Worm (Caenorhabditis elegans) whole organism, L4 larva: ENCODE results near the gene srt-11.

ENCODE experiments used
- D1046.2 ChIP-seq: fragments of 200-800 bp; sonication (Bioruptor generic); IDR thresholded peaks from 2 replicates; pipeline ENCODE4 v1.3.6; 2022; ENCODE audit warnings: missing genetic modification characterization, missing compliant biosample characterization
- F10B5.3 ChIP-seq: sonication (generic microtip); optimal IDR thresholded peaks from 2 replicates; lab custom pipeline; 2016; ENCODE audit warnings: mild to moderate bottlenecking, missing genetic modification characterization, missing compliant biosample characterization
- F26F4.8 ChIP-seq: fragments of 200-800 bp; sonication (Bioruptor generic); conservative IDR thresholded peaks from 2 replicates; pipeline ENCODE4 v1.3.6; 2022; ENCODE audit warnings: missing genetic modification characterization, missing compliant biosample characterization
- F44E2.7 ChIP-seq: fragments of 200-800 bp; sonication (Bioruptor generic); IDR thresholded peaks from 2 replicates; pipeline ENCODE4 v2.1.2; 2022; ENCODE audit warnings: missing genetic modification characterization, missing compliant biosample characterization
- F49E8.2 ChIP-seq: sonication (generic microtip); optimal IDR thresholded peaks from 2 replicates; lab custom pipeline; 2016; ENCODE audit warnings: missing compliant biosample characterization, mild to moderate bottlenecking, missing genetic modification characterization, borderline replicate concordance
- T26A8.4 ChIP-seq: fragments of 200-800 bp; sonication (Bioruptor generic); IDR thresholded peaks from 2 replicates; pipeline ENCODE4 v1.3.6; 2022; ENCODE audit warnings: missing genetic modification characterization, missing compliant biosample characterization
- ZK337.2 ChIP-seq: fragments of 200-800 bp; sonication (Bioruptor generic); IDR thresholded peaks from 2 replicates; pipeline ENCODE4 v1.3.6; 2022; ENCODE audit warnings: missing genetic modification reagents, missing genetic modification characterization, missing compliant biosample characterization
- ZK546.5 ChIP-seq, 2 experiments: sonication (generic microtip); optimal IDR thresholded peaks; 2 replicates each; lab custom pipeline; 2017; ENCODE audit warnings: missing biosample characterization in 2 of 2, missing genetic modification characterization in 2 of 2
- attf-4 ChIP-seq: sonication (generic microtip); optimal IDR thresholded peaks from 3 replicates; lab custom pipeline; 2017; ENCODE audit warnings: missing biosample characterization, missing genetic modification characterization
- ceh-20 ChIP-seq: fragments of 200-800 bp; sonication (Bioruptor generic); IDR thresholded peaks from 2 replicates; pipeline ENCODE4 v1.3.6; 2022; ENCODE audit warnings: missing genetic modification reagents, missing genetic modification characterization, missing compliant biosample characterization
- ceh-28 ChIP-seq: fragments of 150-350 bp; optimal IDR thresholded peaks from 2 replicates; lab custom pipeline; 2014; ENCODE audit warnings: missing biosample characterization, missing genetic modification reagents, missing genetic modification characterization
- ceh-62 ChIP-seq: sonication (generic microtip); optimal IDR thresholded peaks from 2 replicates; lab custom pipeline; 2017; ENCODE audit warnings: missing biosample characterization, missing genetic modification characterization
- ces-1 ChIP-seq: fragments of 150-350 bp; sonication (generic microtip); optimal IDR thresholded peaks from 4 replicates; lab custom pipeline; 2014; ENCODE audit warnings: missing biosample characterization, missing genetic modification reagents, missing genetic modification characterization
- ctbp-1 ChIP-seq: fragments of 200-800 bp; sonication (Bioruptor generic); IDR thresholded peaks from 2 replicates; pipeline ENCODE4 v1.3.6; 2022; ENCODE audit warnings: missing genetic modification reagents, missing genetic modification characterization, missing compliant biosample characterization
- daf-12 ChIP-seq: fragments of 150-350 bp; optimal IDR thresholded peaks from 2 replicates; lab custom pipeline; 2014; ENCODE audit warnings: missing biosample characterization, missing genetic modification reagents, missing genetic modification characterization
- daf-19 ChIP-seq: fragments of 200-800 bp; sonication (Bioruptor generic); conservative IDR thresholded peaks from 2 replicates; pipeline ENCODE4 v1.3.6; 2022; ENCODE audit warnings: missing genetic modification characterization, missing compliant biosample characterization
- duxl-1 ChIP-seq: sonication (generic microtip); optimal IDR thresholded peaks from 2 replicates; lab custom pipeline; 2016; ENCODE audit warnings: mild to moderate bottlenecking, missing genetic modification characterization, moderate library complexity, missing compliant biosample characterization; ENCODE audit not compliant: poor library complexity
- egl-27 ChIP-seq: sonication (generic microtip); optimal IDR thresholded peaks from 3 replicates; lab custom pipeline; 2017; ENCODE audit warnings: missing biosample characterization, missing genetic modification reagents, missing genetic modification characterization
- fkh-10 ChIP-seq: fragments of 150-350 bp; optimal IDR thresholded peaks from 2 replicates; lab custom pipeline; 2014; ENCODE audit warnings: missing biosample characterization, missing genetic modification reagents, missing genetic modification characterization
- fos-1 ChIP-seq: fragments of 150-350 bp; optimal IDR thresholded peaks from 2 replicates; lab custom pipeline; 2014; ENCODE audit warnings: missing biosample characterization, missing genetic modification characterization
- hlh-30 ChIP-seq: sonication (generic microtip); optimal IDR thresholded peaks from 2 replicates; lab custom pipeline; 2017; ENCODE audit warnings: antibody characterized with exemption, mild to moderate bottlenecking, missing genetic modification characterization, missing compliant biosample characterization; ENCODE audit not compliant: insufficient read depth
- lin-1 ChIP-seq: fragments of 200-800 bp; sonication (Bioruptor generic); IDR thresholded peaks from 2 replicates; pipeline ENCODE4 v1.3.6; 2022; ENCODE audit warnings: missing genetic modification reagents, missing genetic modification characterization, missing compliant biosample characterization
- lin-15B ChIP-seq: fragments of 150-350 bp; sonication (generic microtip); optimal IDR thresholded peaks from 3 replicates; lab custom pipeline; 2014; ENCODE audit warnings: missing biosample characterization, missing genetic modification characterization
- lin-38 ChIP-seq: fragments of 200-800 bp; sonication (Bioruptor generic); IDR thresholded peaks from 2 replicates; pipeline ENCODE4 v1.3.6; 2022; ENCODE audit warnings: missing genetic modification reagents, missing genetic modification characterization, missing compliant biosample characterization
- lin-39 ChIP-seq: fragments of 150-350 bp; optimal IDR thresholded peaks from 2 replicates; lab custom pipeline; 2014; ENCODE audit warnings: missing biosample characterization, missing genetic modification reagents, missing genetic modification characterization
- lir-3 ChIP-seq: sonication (generic microtip); optimal IDR thresholded peaks from 2 replicates; lab custom pipeline; 2016; ENCODE audit warnings: mild to moderate bottlenecking, missing genetic modification characterization, missing compliant biosample characterization
- mep-1 ChIP-seq: fragments of 150-350 bp; sonication (generic microtip); optimal IDR thresholded peaks from 3 replicates; lab custom pipeline; 2014; ENCODE audit warnings: missing biosample characterization, missing genetic modification characterization
- mes-2 ChIP-seq: sonication (generic microtip); optimal IDR thresholded peaks from 2 replicates; lab custom pipeline; 2016; ENCODE audit warnings: missing genotype, mild to moderate bottlenecking, missing genetic modification characterization, missing compliant biosample characterization; ENCODE audit not compliant: poor library complexity, severe bottlenecking
- mxl-2 ChIP-seq: fragments of 200-800 bp; sonication (Bioruptor generic); conservative IDR thresholded peaks from 2 replicates; pipeline ENCODE4 v1.3.6; 2022; ENCODE audit warnings: missing genetic modification reagents, missing genetic modification characterization, missing compliant biosample characterization
- nhr-10 ChIP-seq: fragments of 150-350 bp; optimal IDR thresholded peaks from 2 replicates; lab custom pipeline; 2014; ENCODE audit warnings: missing biosample characterization, missing genetic modification characterization
- nhr-102 ChIP-seq: sonication (generic microtip); optimal IDR thresholded peaks from 2 replicates; lab custom pipeline; 2016; ENCODE audit warnings: mild to moderate bottlenecking, missing genetic modification characterization, moderate library complexity, missing compliant biosample characterization
- nhr-11 ChIP-seq: fragments of 150-350 bp; optimal IDR thresholded peaks from 2 replicates; lab custom pipeline; 2014; ENCODE audit warnings: missing biosample characterization, missing genetic modification characterization
- nhr-111 ChIP-seq: fragments of 200-800 bp; sonication (Bioruptor generic); optimal IDR thresholded peaks from 2 replicates; lab custom pipeline; 2018; ENCODE audit warnings: mild to moderate bottlenecking, missing genetic modification characterization, missing compliant biosample characterization
- nhr-237 ChIP-seq: sonication (generic microtip); optimal IDR thresholded peaks from 2 replicates; lab custom pipeline; 2017; ENCODE audit warnings: missing biosample characterization, missing genetic modification characterization
- nhr-25 ChIP-seq: sonication (generic microtip); optimal IDR thresholded peaks from 2 replicates; lab custom pipeline; 2017; ENCODE audit warnings: missing genetic modification characterization, mild to moderate bottlenecking, missing compliant biosample characterization, antibody characterized with exemption, moderate library complexity, borderline replicate concordance; ENCODE audit not compliant: insufficient read depth
- nhr-28 ChIP-seq: fragments of 150-350 bp; optimal IDR thresholded peaks from 2 replicates; lab custom pipeline; 2014; ENCODE audit warnings: missing biosample characterization, missing genetic modification characterization
- nhr-42 ChIP-seq: fragments of 200-800 bp; sonication (Bioruptor generic); IDR thresholded peaks from 2 replicates; pipeline ENCODE4 v1.3.6; 2022; ENCODE audit warnings: missing genetic modification characterization, missing compliant biosample characterization
- nhr-48 ChIP-seq: sonication (generic microtip); optimal IDR thresholded peaks from 2 replicates; lab custom pipeline; 2016; ENCODE audit warnings: mild to moderate bottlenecking, missing genetic modification characterization, missing compliant biosample characterization
- pha-4 ChIP-seq, 2 experiments: fragments of 150-350 bp in 1 of 2; fragments of 200-800 bp in 1 of 2; sonication (Bioruptor generic) in 1 of 2; IDR thresholded peaks in 1 of 2; optimal IDR thresholded peaks in 1 of 2; 2 replicates each; pipeline versions ENCODE4 v1.3.6 to Lab custom; 2014 to 2022; ENCODE audit warnings: missing genetic modification characterization in 2 of 2, missing genetic modification reagents in 2 of 2, missing biosample characterization in 1 of 2, missing compliant biosample characterization in 1 of 2
- pqm-1 ChIP-seq: sonication (generic microtip); optimal IDR thresholded peaks from 2 replicates; lab custom pipeline; 2017; ENCODE audit warnings: missing biosample characterization, missing genetic modification characterization
- sdz-12 ChIP-seq: fragments of 200-800 bp; sonication (Bioruptor generic); optimal IDR thresholded peaks from 2 replicates; lab custom pipeline; 2018; ENCODE audit warnings: mild to moderate bottlenecking, missing genetic modification characterization, missing compliant biosample characterization
- set-16 ChIP-seq: fragments of 200-800 bp; sonication (Bioruptor generic); IDR thresholded peaks from 2 replicates; pipeline ENCODE4 v1.3.6; 2022; ENCODE audit warnings: missing genetic modification reagents, missing genetic modification characterization, missing compliant biosample characterization
- spr-3 ChIP-seq: fragments of 200-800 bp; sonication (Bioruptor generic); optimal IDR thresholded peaks from 2 replicates; lab custom pipeline; 2018; ENCODE audit warnings: mild to moderate bottlenecking, missing genetic modification characterization, missing compliant biosample characterization
- unc-130 ChIP-seq: sonication (generic microtip); optimal IDR thresholded peaks from 2 replicates; lab custom pipeline; 2016; ENCODE audit warnings: missing genetic modification reagents, missing genetic modification characterization, missing compliant biosample characterization
- unc-39 ChIP-seq: sonication (generic microtip); optimal IDR thresholded peaks from 2 replicates; lab custom pipeline; 2017; ENCODE audit warnings: missing biosample characterization, missing genetic modification characterization
- unc-62 ChIP-seq, 3 experiments: fragments of 150-350 bp in 1 of 3; sonication (generic microtip); optimal IDR thresholded peaks in 2 of 3; peaks in 1 of 3; 1 replicate in 1 of 3; 2 replicates in 2 of 3; lab custom pipeline; 2014 to 2017; ENCODE audit warnings: missing biosample characterization in 3 of 3, missing genetic modification characterization in 3 of 3, missing genetic modification reagents in 3 of 3, missing genotype in 1 of 3
- vab-7 ChIP-seq: fragments of 200-800 bp; sonication (Bioruptor generic); IDR thresholded peaks from 2 replicates; pipeline ENCODE4 v1.3.6; 2022; ENCODE audit warnings: missing genetic modification reagents, missing genetic modification characterization, missing compliant biosample characterization
- zag-1 ChIP-seq: fragments of 150-350 bp; optimal IDR thresholded peaks from 2 replicates; lab custom pipeline; 2014; ENCODE audit warnings: missing biosample characterization, missing genetic modification characterization
- zfp-2 ChIP-seq: sonication (generic microtip); optimal IDR thresholded peaks from 2 replicates; lab custom pipeline; 2016; ENCODE audit warnings: mild to moderate bottlenecking, missing genetic modification characterization, missing compliant biosample characterization
- zip-11 ChIP-seq: fragments of 200-800 bp; sonication (Bioruptor generic); IDR thresholded peaks from 2 replicates; pipeline ENCODE4 v1.3.6; 2022; ENCODE audit warnings: missing genetic modification characterization, missing compliant biosample characterization

Gene srt-11

ce11 chrII:14801086-14801531 lies 4.7 kb upstream of the srt-11 start (continued):
- TF ChIP-seq vab-7 (GFP tag; lab: Robert Waterston, UW) (peak; percentile 53; the same call in 1 of the 2 replicates), zag-1 (tag; lab: Kevin White, UChicago) (no peak), nhr-10 (tag; lab: Kevin White, UChicago) (no peak), egl-27 (no peak), lin-38 (GFP tag; lab: Robert Waterston, UW) (peak; percentile 85), duxl-1 (tag; lab: Kevin White, UChicago) (peak; percentile 32), mep-1 (tag; lab: Kevin White, UChicago) (peak; percentile 52), lin-39 (no peak), ceh-62 (no peak), pqm-1 (tag; lab: Kevin White, UChicago) (no peak), pha-4 (GFP tag; IDR thresholded peaks at IDR 0.05; lab: Robert Waterston, UW) (peak; percentile 40; the same call in 1 of the 2 replicates), pha-4 (tag; optimal IDR thresholded peaks at IDR 0.05; lab: Kevin White, UChicago) (no peak), ces-1 (GFP tag; lab: Kevin White, UChicago) (no peak), sdz-12 (GFP tag; lab: Kevin White, UChicago) (no peak), mes-2 (peak; percentile 83), nhr-11 (tag; lab: Kevin White, UChicago) (no peak), ceh-20 (GFP tag; lab: Robert Waterston, UW) (peak; percentile 73), F26F4.8 (no peak), ZK337.2 (GFP tag; lab: Robert Waterston, UW) (0 out of 2 replicates have a peak, but pooled peaks have one; percentile 27), lir-3 (tag; lab: Kevin White, UChicago) (no peak), F10B5.3 (tag; lab: Kevin White, UChicago) (peak; percentile 21), ctbp-1 (GFP tag; lab: Robert Waterston, UW) (no peak), daf-12 (tag; lab: Kevin White, UChicago) (no peak), T26A8.4 (GFP tag; lab: Robert Waterston, UW) (peak; percentile 86), daf-19 (GFP tag; lab: Robert Waterston, UW) (no peak), unc-130 (no peak), nhr-111 (no peak), ceh-28 (tag; lab: Kevin White, UChicago) (no peak), nhr-237 (tag; lab: Kevin White, UChicago) (no peak), nhr-25 (tag; lab: Kevin White, UChicago) (no peak), F44E2.7 (GFP tag; lab: Robert Waterston, UW) (no peak), unc-62 (GFP tag; optimal IDR thresholded peaks at IDR 0.05 in 1 of 2; lab: Kevin White, UChicago) (peak in 1 of 2 experiments; percentile 25), unc-62 (tag; optimal IDR thresholded peaks at IDR 0.05; lab: Kevin White, UChicago) (no peak), fkh-10 (GFP tag; lab: Kevin White, UChicago) (no peak), fos-1 (tag; lab: Kevin White, UChicago) (no peak), attf-4 (tag; lab: Kevin White, UChicago) (no peak), zfp-2 (tag; lab: Kevin White, UChicago) (no peak), ZK546.5 (tag; optimal IDR thresholded peaks at IDR 0.05; lab: Kevin White, UChicago) (no peak), zip-11 (no peak), spr-3 (no peak), nhr-48 (no peak), lin-1 (GFP tag; lab: Robert Waterston, UW) (peak; percentile 63; the same call in 1 of the 2 replicates), hlh-30 (tag; lab: Kevin White, UChicago) (peak; percentile 50), D1046.2 (GFP tag; lab: Robert Waterston, UW) (no peak), nhr-28 (tag; lab: Kevin White, UChicago) (peak; percentile 8), nhr-102 (tag; lab: Kevin White, UChicago) (peak; percentile 34), unc-39 (no peak), nhr-42 (peak; percentile 86), lin-15B (tag; lab: Kevin White, UChicago) (no peak), F49E8.2 (tag; lab: Kevin White, UChicago) (no peak), set-16 (peak; percentile 23; the same call in 1 of the 2 replicates), mxl-2 (GFP tag; lab: Robert Waterston, UW) (no peak)
